Worm (Caenorhabditis elegans) whole organism, L3 larva: ENCODE results near the gene Y45F10D.6.
A peak's percentile ranks its signal among the peaks of the same experiment; 100 is the strongest.

Experiments
- R02D3.7 ChIP-seq: fragments of 150-350 bp; optimal IDR thresholded peaks from 2 replicates; lab custom pipeline; 2014; ENCODE audit warnings: missing biosample characterization, missing genetic modification characterization
- ZK546.5 ChIP-seq: sonication (generic microtip); optimal IDR thresholded peaks from 2 replicates; lab custom pipeline; 2017; ENCODE audit warnings: missing biosample characterization, missing genetic modification characterization
- aly-2 ChIP-seq: fragments of 150-350 bp; optimal IDR thresholded peaks from 2 replicates; lab custom pipeline; 2014; ENCODE audit warnings: missing biosample characterization, missing genetic modification characterization
- ceh-16 ChIP-seq: sonication (generic microtip); optimal IDR thresholded peaks from 2 replicates; lab custom pipeline; 2017; ENCODE audit warnings: missing biosample characterization, missing genetic modification characterization
- ceh-28 ChIP-seq: fragments of 150-350 bp; optimal IDR thresholded peaks from 2 replicates; lab custom pipeline; 2014; ENCODE audit warnings: missing biosample characterization, missing genetic modification reagents, missing genetic modification characterization
- ceh-82 ChIP-seq: fragments of 150-350 bp; optimal IDR thresholded peaks from 2 replicates; lab custom pipeline; 2014; ENCODE audit warnings: missing biosample characterization, missing genetic modification characterization
- ceh-9 ChIP-seq: sonication (generic microtip); optimal IDR thresholded peaks from 2 replicates; lab custom pipeline; 2018; ENCODE audit warnings: missing biosample characterization, missing genetic modification characterization
- daf-12 ChIP-seq: fragments of 150-350 bp; optimal IDR thresholded peaks from 2 replicates; lab custom pipeline; 2014; ENCODE audit warnings: missing biosample characterization, missing genetic modification reagents, missing genetic modification characterization
- egl-27 ChIP-seq: sonication (generic microtip); optimal IDR thresholded peaks from 4 replicates; lab custom pipeline; 2017; ENCODE audit warnings: missing biosample characterization, missing genetic modification reagents, missing genetic modification characterization
- elt-1 ChIP-seq: fragments of 150-350 bp; optimal IDR thresholded peaks from 2 replicates; lab custom pipeline; 2014; ENCODE audit warnings: missing biosample characterization, missing genetic modification characterization
- elt-2 ChIP-seq: sonication (generic microtip); optimal IDR thresholded peaks from 2 replicates; lab custom pipeline; 2016; ENCODE audit warnings: missing genetic modification reagents, mild to moderate bottlenecking, missing genetic modification characterization, missing compliant biosample characterization
- elt-3 ChIP-seq, 3 experiments: fragments of 150-350 bp in 1 of 3; sonication (generic microtip) in 2 of 3; optimal IDR thresholded peaks; 2 replicates in 2 of 3; 4 replicates in 1 of 3; lab custom pipeline; 2014 to 2017; ENCODE audit warnings: missing biosample characterization in 3 of 3, missing genetic modification characterization in 3 of 3
- eor-1 ChIP-seq, 2 experiments: fragments of 150-350 bp; optimal IDR thresholded peaks; 2 replicates each; lab custom pipeline; 2014 to 2018; ENCODE audit warnings: missing biosample characterization in 2 of 2, missing genetic modification characterization in 2 of 2
- fkh-10 ChIP-seq: sonication (generic microtip); optimal IDR thresholded peaks from 2 replicates; lab custom pipeline; 2017; ENCODE audit warnings: missing biosample characterization, missing genetic modification reagents, missing genetic modification characterization
- fkh-2 ChIP-seq: fragments of 150-350 bp; optimal IDR thresholded peaks from 2 replicates; lab custom pipeline; 2014; ENCODE audit warnings: missing biosample characterization, missing genetic modification reagents, missing genetic modification characterization
- fos-1 ChIP-seq: fragments of 150-350 bp; optimal IDR thresholded peaks from 2 replicates; lab custom pipeline; 2014; ENCODE audit warnings: missing biosample characterization, missing genetic modification characterization
- hmg-11 ChIP-seq: sonication (generic microtip); optimal IDR thresholded peaks from 2 replicates; lab custom pipeline; 2016; ENCODE audit warnings: missing genetic modification characterization, missing compliant biosample characterization
- jun-1 ChIP-seq: fragments of 150-350 bp; optimal IDR thresholded peaks from 2 replicates; lab custom pipeline; 2014; ENCODE audit warnings: missing biosample characterization, missing genetic modification reagents, missing genetic modification characterization
- lin-15B ChIP-seq: fragments of 150-350 bp; optimal IDR thresholded peaks from 2 replicates; lab custom pipeline; 2014; ENCODE audit warnings: missing biosample characterization, missing genetic modification characterization
- lin-39 ChIP-seq: fragments of 150-350 bp; optimal IDR thresholded peaks from 2 replicates; lab custom pipeline; 2018; ENCODE audit warnings: missing biosample characterization, missing genetic modification reagents, missing genetic modification characterization
- lsy-12 ChIP-seq: sonication (generic microtip); optimal IDR thresholded peaks from 2 replicates; lab custom pipeline; 2016; ENCODE audit warnings: mild to moderate bottlenecking, missing genetic modification characterization, missing compliant biosample characterization
- mdl-1 ChIP-seq: fragments of 150-350 bp; optimal IDR thresholded peaks from 2 replicates; lab custom pipeline; 2014; ENCODE audit warnings: missing biosample characterization, missing genetic modification characterization
- nfya-1 ChIP-seq: sonication (generic microtip); optimal IDR thresholded peaks from 2 replicates; lab custom pipeline; 2017; ENCODE audit warnings: missing genetic modification characterization, mild to moderate bottlenecking, missing compliant biosample characterization, antibody characterized with exemption, moderate library complexity; ENCODE audit not compliant: insufficient read depth
- nhr-11 ChIP-seq: fragments of 150-350 bp; optimal IDR thresholded peaks from 2 replicates; lab custom pipeline; 2014; ENCODE audit warnings: missing biosample characterization, missing genetic modification characterization
- nhr-12 ChIP-seq: fragments of 150-350 bp; optimal IDR thresholded peaks from 2 replicates; lab custom pipeline; 2014; ENCODE audit warnings: missing biosample characterization, missing genetic modification characterization
- nhr-237 ChIP-seq: fragments of 150-350 bp; optimal IDR thresholded peaks from 2 replicates; lab custom pipeline; 2014; ENCODE audit warnings: missing biosample characterization, missing genetic modification characterization
- nhr-25 ChIP-seq: sonication (generic microtip); optimal IDR thresholded peaks from 2 replicates; lab custom pipeline; 2017; ENCODE audit warnings: missing biosample characterization, missing genetic modification characterization
- nhr-28 ChIP-seq: fragments of 150-350 bp; optimal IDR thresholded peaks from 2 replicates; lab custom pipeline; 2014; ENCODE audit warnings: missing biosample characterization, missing genetic modification characterization
- nhr-67 ChIP-seq: fragments of 150-350 bp; optimal IDR thresholded peaks from 2 replicates; lab custom pipeline; 2014; ENCODE audit warnings: missing biosample characterization, missing genetic modification characterization
- nhr-76 ChIP-seq: fragments of 150-350 bp; sonication (generic microtip); optimal IDR thresholded peaks from 5 replicates; lab custom pipeline; 2014; ENCODE audit warnings: missing biosample characterization, missing genetic modification characterization
- nhr-77 ChIP-seq: fragments of 150-350 bp; optimal IDR thresholded peaks from 2 replicates; lab custom pipeline; 2014; ENCODE audit warnings: missing biosample characterization, missing genetic modification characterization
- pha-4 ChIP-seq: fragments of 150-350 bp; optimal IDR thresholded peaks from 2 replicates; lab custom pipeline; 2014; ENCODE audit warnings: missing biosample characterization, missing genetic modification reagents, missing genetic modification characterization
- pqm-1 ChIP-seq: fragments of 150-350 bp; optimal IDR thresholded peaks from 2 replicates; lab custom pipeline; 2017; ENCODE audit warnings: missing biosample characterization, missing genetic modification characterization, inconsistent platforms
- skn-1 ChIP-seq: fragments of 150-350 bp; optimal IDR thresholded peaks from 2 replicates; lab custom pipeline; 2014; ENCODE audit warnings: missing biosample characterization, missing genetic modification characterization
- snpc-4 ChIP-seq: fragments of 150-350 bp; optimal IDR thresholded peaks from 2 replicates; lab custom pipeline; 2014; ENCODE audit warnings: missing biosample characterization, missing genetic modification characterization
- tbx-2 ChIP-seq: sonication (generic microtip); optimal IDR thresholded peaks from 2 replicates; lab custom pipeline; 2016; ENCODE audit warnings: mild to moderate bottlenecking, missing genetic modification characterization, missing compliant biosample characterization
- unc-39 ChIP-seq: sonication (generic microtip); optimal IDR thresholded peaks from 4 replicates; lab custom pipeline; 2017; ENCODE audit warnings: missing biosample characterization, missing genetic modification characterization
- unc-62 ChIP-seq: fragments of 150-350 bp; sonication (generic microtip); optimal IDR thresholded peaks from 4 replicates; lab custom pipeline; 2014; ENCODE audit warnings: missing biosample characterization, missing genetic modification reagents, missing genetic modification characterization
- zag-1 ChIP-seq: fragments of 150-350 bp; optimal IDR thresholded peaks from 2 replicates; lab custom pipeline; 2014; ENCODE audit warnings: missing biosample characterization, missing genetic modification characterization
- ztf-4 ChIP-seq: fragments of 150-350 bp; optimal IDR thresholded peaks from 2 replicates; lab custom pipeline; 2014; ENCODE audit warnings: missing biosample characterization, missing genetic modification characterization

The Y45F10D.6 gene

DNA sequence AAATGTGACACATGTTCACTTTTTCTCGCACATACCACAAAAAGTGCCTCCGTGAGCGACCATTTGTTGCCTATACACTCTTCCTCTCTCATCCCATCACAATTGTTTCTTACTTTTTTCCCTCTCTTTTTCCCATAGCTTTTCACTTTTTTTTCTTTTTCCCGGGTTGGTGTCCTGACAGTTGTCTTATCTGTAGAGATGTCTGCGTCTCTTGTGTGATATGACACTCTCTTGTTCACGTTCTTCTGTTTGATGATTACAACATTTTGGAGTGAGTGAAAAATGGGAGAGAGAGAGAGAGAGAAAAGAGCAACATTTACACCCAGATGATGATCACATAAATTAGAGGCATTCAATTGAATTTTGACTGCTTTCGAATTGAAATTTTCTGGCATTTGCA, 28.7 kb upstream of the Y45F10D.6 start (continued):
- no peak for TF ChIP-seq nhr-67 (tag; lab: Kevin White, UChicago)
- no peak for TF ChIP-seq ceh-28 (tag; lab: Kevin White, UChicago)
- peak; percentile 17 for TF ChIP-seq lin-39
- TF ChIP-seq fos-1 (tag; lab: Kevin White, UChicago), result no peak
- peak; percentile 16 for TF ChIP-seq lin-15B (tag; lab: Kevin White, UChicago)
- TF ChIP-seq nhr-12 (tag; lab: Kevin White, UChicago), result no peak
- TF ChIP-seq R02D3.7, result no peak
- TF ChIP-seq ceh-16 (tag; lab: Kevin White, UChicago), result no peak
- peak; percentile 68 for TF ChIP-seq pqm-1
- no peak for TF ChIP-seq ztf-4 (tag; lab: Kevin White, UChicago)
- TF ChIP-seq tbx-2 (tag; lab: Kevin White, UChicago), result no peak
- no peak for TF ChIP-seq fkh-10
- TF ChIP-seq aly-2 (tag; lab: Kevin White, UChicago), result no peak
- TF ChIP-seq jun-1, result no peak
- TF ChIP-seq nhr-76, result no peak
- no peak for TF ChIP-seq elt-3 (tag; optimal IDR thresholded peaks at IDR 0.05; lab: Kevin White, UChicago)
- TF ChIP-seq nfya-1 (tag; lab: Kevin White, UChicago), result peak; percentile 68

DNA sequence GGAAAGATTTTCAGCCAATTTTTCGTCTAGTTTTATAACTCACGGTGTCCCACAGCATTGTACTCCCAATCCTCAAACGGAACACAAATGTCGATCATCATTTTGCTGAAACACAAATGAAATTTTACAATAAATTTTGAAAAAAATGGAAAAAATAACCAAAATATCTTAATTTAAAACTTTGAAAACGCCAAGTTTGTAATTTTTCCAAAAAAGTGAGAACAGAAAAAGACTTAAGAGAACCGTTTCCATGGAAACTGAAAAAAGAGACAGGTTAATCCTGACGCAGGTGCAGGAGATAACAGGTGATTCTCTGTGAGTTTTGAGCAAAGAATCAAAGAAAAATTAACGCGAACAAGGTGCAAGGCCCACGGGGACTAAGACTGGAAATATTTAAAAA, 23.2 kb upstream of the Y45F10D.6 start, which contains the start of gene Y45F10D.15:
Gene Y45F10D.15, minus strand, starts transcription at position 101 of the 400 bp plus-strand sequence.
- TF ChIP-seq ZK546.5 (tag; lab: Kevin White, UChicago) (no peak), fkh-10 (no peak), tbx-2 (tag; lab: Kevin White, UChicago) (no peak), daf-12 (tag; lab: Kevin White, UChicago) (no peak), ceh-82 (tag; lab: Kevin White, UChicago) (no peak), ceh-9 (tag; lab: Kevin White, UChicago) (no peak), mdl-1 (tag; lab: Kevin White, UChicago) (no peak), nhr-11 (no peak), unc-39 (tag; lab: Kevin White, UChicago) (no peak), elt-1 (tag; lab: Kevin White, UChicago) (no peak), elt-2 (no peak), skn-1 (tag; lab: Kevin White, UChicago) (no peak), pqm-1 (no peak), ceh-28 (tag; lab: Kevin White, UChicago) (no peak), snpc-4 (tag; lab: Kevin White, UChicago) (no peak), nhr-12 (tag; lab: Kevin White, UChicago) (no peak), eor-1 (tag; optimal IDR thresholded peaks at IDR 0.05; lab: Kevin White, UChicago) (no peak), fkh-2 (tag; lab: Kevin White, UChicago) (no peak)

DNA sequence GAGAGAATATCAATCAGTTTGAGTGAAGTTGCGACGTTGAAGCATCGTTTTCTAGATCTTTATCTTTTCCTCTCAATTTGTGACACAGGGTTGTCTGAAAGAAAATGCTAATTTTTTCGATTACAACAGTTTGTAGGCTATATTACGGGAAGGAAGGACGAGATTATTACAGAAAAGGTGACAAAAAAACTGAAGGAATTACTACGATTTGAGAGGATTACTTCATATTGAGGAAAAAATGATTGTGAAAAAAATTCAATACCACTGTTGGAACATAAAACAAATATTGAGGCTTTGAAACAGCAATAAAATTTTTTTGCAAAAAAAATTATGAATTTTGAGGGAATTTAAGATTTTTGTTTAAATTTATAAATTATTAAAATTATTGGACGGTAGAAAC, 10.0 kb upstream of the Y45F10D.6 start, which contains the start of gene Y45F10D.14:
Gene Y45F10D.14, minus strand, starts transcription at position 101 of the 400 bp plus-strand sequence.
- TF ChIP-seq nhr-25 (tag; lab: Kevin White, UChicago) (peak; percentile 10), unc-39 (tag; lab: Kevin White, UChicago) (no peak)
- TF ChIP-seq, all 47 proteins: peak for 1

DNA sequence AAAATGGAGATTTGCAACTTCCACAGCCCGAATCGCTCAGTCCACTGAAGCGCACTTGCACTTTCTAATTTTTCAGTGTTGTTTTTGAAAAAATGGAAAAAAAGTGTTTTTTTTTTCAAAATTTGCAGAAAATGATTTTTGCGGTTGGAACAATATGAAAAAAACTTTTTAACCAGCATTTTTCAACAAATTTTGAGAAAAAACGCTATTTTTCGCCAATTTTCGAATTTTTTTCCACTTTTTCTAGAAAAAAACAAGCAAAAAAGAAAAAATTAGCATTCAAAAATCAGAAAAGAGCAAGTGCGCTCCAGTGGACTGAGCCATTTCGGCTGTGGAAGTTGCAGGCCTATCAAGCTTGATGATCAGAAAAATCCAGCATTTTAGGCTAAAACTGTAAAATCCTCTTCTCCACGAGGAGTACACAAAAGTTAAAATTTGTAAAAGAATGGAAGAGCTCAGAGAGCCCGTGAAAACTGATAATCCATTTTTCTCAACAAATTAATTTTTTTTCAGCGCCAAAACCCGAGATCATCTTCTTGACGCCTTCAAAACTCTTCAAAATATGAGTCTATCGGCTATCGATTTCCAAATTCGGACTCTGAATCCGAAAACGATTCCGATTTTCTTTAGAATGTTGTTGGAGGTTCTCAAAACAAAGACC, 2.3 kb downstream of the Y45F10D.6 start:
- no peak for TF ChIP-seq ztf-4 (tag; lab: Kevin White, UChicago)
- peak; percentile 83 for TF ChIP-seq aly-2 (tag; lab: Kevin White, UChicago)
- no peak for TF ChIP-seq skn-1 (tag; lab: Kevin White, UChicago)

DNA sequence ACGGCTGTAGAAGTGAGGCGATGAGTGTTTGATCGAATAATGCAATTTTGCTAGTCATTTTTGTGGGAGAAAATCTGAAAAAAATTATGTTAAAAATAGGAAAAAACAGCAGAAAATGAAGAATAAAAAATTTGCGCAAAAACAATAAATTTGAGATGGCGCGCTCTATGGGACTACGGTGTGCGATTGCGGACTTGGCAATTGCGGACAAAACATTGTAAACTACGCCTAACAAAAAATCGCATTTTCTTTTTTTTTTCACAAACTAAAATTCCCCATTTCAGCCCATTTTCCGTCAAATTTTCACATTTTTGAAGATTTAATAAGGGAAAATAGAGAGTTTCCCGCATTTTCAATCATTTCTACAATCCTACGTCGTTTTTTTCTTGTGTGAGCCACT, 9.1 kb downstream of the Y45F10D.6 start, which contains the start of the genes sas-6 and Y45F10D.7:
Gene sas-6, minus strand, starts transcription at position 80 of the 400 bp plus-strand sequence.
Gene Y45F10D.7, plus strand, starts transcription at position 256 of the 400 bp plus-strand sequence.
- peak; percentile 81 for TF ChIP-seq pha-4
- no peak for TF ChIP-seq ztf-4 (tag; lab: Kevin White, UChicago)
- no peak for TF ChIP-seq elt-3 (tag; optimal IDR thresholded peaks at IDR 0.05; lab: Kevin White, UChicago)
- no peak for TF ChIP-seq jun-1
- no peak for TF ChIP-seq unc-62 (GFP tag; lab: Kevin White, UChicago)
- no peak for TF ChIP-seq eor-1 (tag; optimal IDR thresholded peaks at IDR 0.05; lab: Kevin White, UChicago)
- no peak for TF ChIP-seq ceh-9 (tag; lab: Kevin White, UChicago)
- TF ChIP-seq nhr-237 (tag; lab: Kevin White, UChicago), result no peak
- no peak for TF ChIP-seq daf-12 (tag; lab: Kevin White, UChicago)
- peak; percentile 94 for TF ChIP-seq nfya-1 (tag; lab: Kevin White, UChicago)
- TF ChIP-seq lin-15B (tag; lab: Kevin White, UChicago), result peak; percentile 81
- TF ChIP-seq nhr-77, result no peak
- TF ChIP-seq nhr-67 (tag; lab: Kevin White, UChicago), result no peak
- no peak for TF ChIP-seq zag-1 (tag; lab: Kevin White, UChicago)
- peak; percentile 11 for TF ChIP-seq skn-1 (tag; lab: Kevin White, UChicago)
- TF ChIP-seq elt-1 (tag; lab: Kevin White, UChicago), result no peak
- TF ChIP-seq R02D3.7, result peak; percentile 24
- TF ChIP-seq nhr-28 (tag; lab: Kevin White, UChicago), result no peak
- TF ChIP-seq fkh-2 (tag; lab: Kevin White, UChicago), result no peak
- no peak for TF ChIP-seq ceh-82 (tag; lab: Kevin White, UChicago)
- no peak for TF ChIP-seq ceh-16 (tag; lab: Kevin White, UChicago)
- peak; percentile 75 for TF ChIP-seq snpc-4 (tag; lab: Kevin White, UChicago)
- no peak for TF ChIP-seq nhr-76
- no peak for TF ChIP-seq mdl-1 (tag; lab: Kevin White, UChicago)
- TF ChIP-seq hmg-11 (tag; lab: Kevin White, UChicago), result peak; percentile 74
- TF ChIP-seq egl-27, result no peak
- TF ChIP-seq elt-2, result peak; percentile 5
- peak; percentile 5 for TF ChIP-seq pqm-1
- TF ChIP-seq aly-2 (tag; lab: Kevin White, UChicago), result no peak
- TF ChIP-seq lsy-12 (tag; lab: Kevin White, UChicago), result peak; percentile 12
- TF ChIP-seq unc-39 (tag; lab: Kevin White, UChicago), result no peak
- no peak for TF ChIP-seq fos-1 (tag; lab: Kevin White, UChicago)
